Fruit fly (Drosophila melanogaster) whole organism, embryonic: ENCODE results near the gene Dlip2.

Experiments used
- Asciz ChIP-seq: fragments of 200-800 bp; sonication (Bioruptor generic); optimal IDR thresholded peaks from 2 replicates; lab custom pipeline; 2017; ENCODE audit warnings: missing biosample characterization, mild to moderate bottlenecking, missing genetic modification characterization, missing genetic modification reagents
- CG12769 ChIP-seq: fragments of 200-800 bp; sonication (Bioruptor generic); optimal IDR thresholded peaks from 2 replicates; lab custom pipeline; 2019; ENCODE audit warnings: missing biosample characterization, mild to moderate bottlenecking, missing genetic modification characterization, moderate library complexity
- CG13287 ChIP-seq: fragments of 200-800 bp; sonication (Bioruptor generic); IDR thresholded peaks from 2 replicates; pipeline ENCODE4 v1.3.6; 2022; ENCODE audit warnings: missing biosample characterization, missing genetic modification characterization; ENCODE audit not compliant: partially characterized antibody
- CG13894 ChIP-seq: fragments of 200-800 bp; sonication (Bioruptor generic); optimal IDR thresholded peaks from 3 replicates; lab custom pipeline; 2018; ENCODE audit warnings: missing biosample characterization, mild to moderate bottlenecking, missing genetic modification characterization, moderate library complexity
- CG14441 ChIP-seq: fragments of 200-800 bp; sonication (Bioruptor generic); IDR thresholded peaks from 2 replicates; pipeline ENCODE4 v1.3.6; 2022; ENCODE audit warnings: missing biosample characterization, missing genetic modification characterization
- CG14710 ChIP-seq: fragments of 200-800 bp; sonication (Bioruptor generic); optimal IDR thresholded peaks from 3 replicates; lab custom pipeline; 2019; ENCODE audit warnings: missing biosample characterization, mild to moderate bottlenecking, missing genetic modification characterization, moderate library complexity
- CG15269 ChIP-seq: fragments of 200-800 bp; sonication (Bioruptor generic); optimal IDR thresholded peaks from 2 replicates; lab custom pipeline; 2018; ENCODE audit warnings: missing biosample characterization, mild to moderate bottlenecking, missing genetic modification characterization, moderate library complexity
- CG1603 ChIP-seq: fragments of 200-800 bp; sonication (Bioruptor generic); optimal IDR thresholded peaks from 2 replicates; lab custom pipeline; 2019; ENCODE audit warnings: missing biosample characterization, mild to moderate bottlenecking, missing genetic modification characterization, moderate library complexity
- CG17361 ChIP-seq: fragments of 200-800 bp; sonication (Bioruptor generic); IDR thresholded peaks from 3 replicates; pipeline ENCODE4 v1.3.6; 2022; ENCODE audit warnings: missing biosample characterization, missing genetic modification characterization
- CG2199 ChIP-seq: fragments of 200-800 bp; sonication (Bioruptor generic); IDR thresholded peaks from 3 replicates; pipeline ENCODE4 v1.3.6; 2022; ENCODE audit warnings: missing biosample characterization, missing genetic modification characterization
- CG30431 ChIP-seq: fragments of 200-800 bp; sonication (Bioruptor generic); optimal IDR thresholded peaks from 2 replicates; lab custom pipeline; 2017; ENCODE audit warnings: missing biosample characterization, missing genetic modification characterization
- CG31441 ChIP-seq: fragments of 200-800 bp; sonication (Bioruptor generic); IDR thresholded peaks from 2 replicates; pipeline ENCODE4 v1.3.6; 2022; ENCODE audit warnings: missing biosample characterization, missing genetic modification characterization
- CG32532 ChIP-seq: fragments of 200-800 bp; sonication (Bioruptor generic); IDR thresholded peaks from 2 replicates; pipeline ENCODE4 v1.3.6; 2022; ENCODE audit warnings: missing biosample characterization, missing genetic modification characterization
- CG3726 ChIP-seq: fragments of 200-800 bp; sonication (Bioruptor generic); IDR thresholded peaks from 3 replicates; pipeline ENCODE4, ENCODE4 v1.3.6; 2022; ENCODE audit warnings: missing biosample characterization, missing genetic modification characterization
- CG3995 ChIP-seq: fragments of 200-800 bp; sonication (Bioruptor generic); optimal IDR thresholded peaks from 3 replicates; lab custom pipeline; 2016; ENCODE audit warnings: missing biosample characterization, missing genetic modification characterization
- CG6813 ChIP-seq: fragments of 200-800 bp; sonication (Bioruptor generic); optimal IDR thresholded peaks from 2 replicates; lab custom pipeline; 2017; ENCODE audit warnings: missing biosample characterization, missing genetic modification characterization, mild to moderate bottlenecking, moderate library complexity, missing genetic modification reagents
- Dfd ChIP-seq, 2 experiments: fragments of >200 bp; optimal IDR thresholded peaks; 2 replicates each; lab custom pipeline; 2017; ENCODE audit warnings: missing biosample characterization in 2 of 2, missing genetic modification characterization in 2 of 2
- Doc3 ChIP-seq: fragments of 200-800 bp; sonication (Bioruptor generic); IDR thresholded peaks from 3 replicates; pipeline ENCODE4 v1.3.6; 2022; ENCODE audit warnings: missing biosample characterization, missing genetic modification characterization; ENCODE audit not compliant: partially characterized antibody
- Dref ChIP-seq: fragments of 200-800 bp; sonication (Bioruptor generic); IDR thresholded peaks from 2 replicates; pipeline ENCODE4 v1.3.6; 2022; ENCODE audit warnings: missing biosample characterization, missing genetic modification characterization
- H2.0 ChIP-seq: fragments of 200-800 bp; sonication (Bioruptor generic); IDR thresholded peaks from 2 replicates; pipeline ENCODE4 v1.3.6; 2022; ENCODE audit warnings: missing biosample characterization, missing genetic modification characterization
- Med ChIP-seq: fragments of 200-800 bp; sonication (Bioruptor generic); peaks from one replicate; lab custom pipeline; 2016; ENCODE audit warnings: missing biosample characterization, missing genetic modification characterization, mild to moderate bottlenecking, inconsistent platforms, moderate library complexity
- Mrtf ChIP-seq: fragments of 200-800 bp; sonication (Bioruptor generic); IDR thresholded peaks from 3 replicates; pipeline ENCODE4 v1.3.6; 2022; ENCODE audit warnings: missing biosample characterization, missing genetic modification characterization
- NFAT ChIP-seq: fragments of 200-800 bp; sonication (Bioruptor generic); IDR thresholded peaks from 2 replicates; pipeline ENCODE4 v1.3.6; 2022; ENCODE audit warnings: missing biosample characterization, missing genetic modification characterization
- Nf-YB ChIP-seq: fragments of 200-800 bp; sonication (Bioruptor generic); optimal IDR thresholded peaks from 3 replicates; lab custom pipeline; 2019; ENCODE audit warnings: missing biosample characterization, mild to moderate bottlenecking, missing genetic modification characterization, moderate library complexity
- Opbp ChIP-seq: fragments of 200-800 bp; sonication (Bioruptor generic); IDR thresholded peaks from 3 replicates; pipeline ENCODE4 v1.3.6; 2022; ENCODE audit warnings: missing biosample characterization, missing genetic modification characterization; ENCODE audit not compliant: partially characterized antibody
- Vsx1 ChIP-seq: fragments of 200-800 bp; sonication (Bioruptor generic); optimal IDR thresholded peaks from 2 replicates; lab custom pipeline; 2017; ENCODE audit warnings: missing biosample characterization, mild to moderate bottlenecking, missing genetic modification characterization, missing genetic modification reagents
- ap ChIP-seq: fragments of 200-800 bp; sonication (Bioruptor generic); IDR thresholded peaks from 2 replicates; pipeline ENCODE4 v1.3.6; 2022; ENCODE audit warnings: missing biosample characterization, missing genetic modification characterization
- bbx ChIP-seq: fragments of 200-800 bp; sonication (Bioruptor generic); IDR thresholded peaks from 2 replicates; pipeline ENCODE4 v1.3.6; 2022; ENCODE audit warnings: missing biosample characterization, missing genetic modification characterization; ENCODE audit not compliant: partially characterized antibody
- bsh ChIP-seq, 2 experiments: fragments of 200-800 bp; sonication (Bioruptor generic); optimal IDR thresholded peaks; 2 replicates each; lab custom pipeline; 2017 to 2018; ENCODE audit warnings: mild to moderate bottlenecking in 2 of 2, missing biosample characterization in 2 of 2, missing genetic modification characterization in 2 of 2, moderate library complexity in 1 of 2
- chinmo ChIP-seq: fragments of 200-800 bp; sonication (Bioruptor generic); IDR thresholded peaks from 4 replicates; pipeline ENCODE4 v1.3.6; 2022; ENCODE audit warnings: missing biosample characterization, missing genetic modification characterization; ENCODE audit not compliant: partially characterized antibody
- crp ChIP-seq, 2 experiments: fragments of 200-800 bp; sonication (Bioruptor generic); optimal IDR thresholded peaks; 2 replicates in 1 of 2; 3 replicates in 1 of 2; lab custom pipeline; 2017; ENCODE audit warnings: missing biosample characterization in 2 of 2, missing genetic modification characterization in 2 of 2, mild to moderate bottlenecking in 1 of 2, moderate library complexity in 1 of 2
- dmrt99B ChIP-seq: fragments of 200-800 bp; sonication (Bioruptor generic); optimal IDR thresholded peaks from 2 replicates; lab custom pipeline; 2018; ENCODE audit warnings: missing biosample characterization, mild to moderate bottlenecking, missing genetic modification characterization, moderate library complexity
- ind ChIP-seq: fragments of 200-800 bp; sonication (Bioruptor generic); optimal IDR thresholded peaks from 3 replicates; lab custom pipeline; 2016; ENCODE audit warnings: missing biosample characterization, missing genetic modification characterization
- kni ChIP-seq: fragments of 200-800 bp; sonication (Bioruptor generic); optimal IDR thresholded peaks from 3 replicates; lab custom pipeline; 2017; ENCODE audit warnings: mild to moderate bottlenecking, missing biosample characterization, missing genetic modification reagents, missing genetic modification characterization
- pb ChIP-seq: fragments of 200-800 bp; sonication (Bioruptor generic); optimal IDR thresholded peaks from 3 replicates; lab custom pipeline; 2016; ENCODE audit warnings: missing biosample characterization, missing genetic modification characterization
- ro ChIP-seq: fragments of 200-800 bp; sonication (Bioruptor generic); IDR thresholded peaks from 2 replicates; pipeline ENCODE4 v1.3.6; 2022; ENCODE audit warnings: missing biosample characterization, missing genetic modification characterization
- row ChIP-seq: fragments of 200-800 bp; sonication (Bioruptor generic); IDR thresholded peaks from 3 replicates; pipeline ENCODE4 v1.3.6; 2022; ENCODE audit warnings: missing biosample characterization, missing genetic modification characterization
- sd ChIP-seq: fragments of 200-800 bp; sonication (Bioruptor generic); optimal IDR thresholded peaks from 3 replicates; lab custom pipeline; 2018; ENCODE audit warnings: missing biosample characterization, mild to moderate bottlenecking, missing genetic modification characterization, moderate library complexity
- slou ChIP-seq: fragments of 200-800 bp; sonication (Bioruptor generic); optimal IDR thresholded peaks from 3 replicates; lab custom pipeline; 2016; ENCODE audit warnings: missing biosample characterization, missing genetic modification characterization
- sqz ChIP-seq: fragments of 200-800 bp; sonication (Bioruptor generic); optimal IDR thresholded peaks from 3 replicates; lab custom pipeline; 2018; ENCODE audit warnings: missing biosample characterization, mild to moderate bottlenecking, missing genetic modification characterization
- stwl ChIP-seq: fragments of 200-800 bp; sonication (Bioruptor generic); optimal IDR thresholded peaks from 3 replicates; lab custom pipeline; 2018; ENCODE audit warnings: missing biosample characterization, mild to moderate bottlenecking, missing genetic modification characterization, moderate library complexity
- trem ChIP-seq: fragments of 200-800 bp; optimal IDR thresholded peaks from 3 replicates; lab custom pipeline; 2019; ENCODE audit warnings: missing biosample characterization, mild to moderate bottlenecking, missing genetic modification characterization, moderate library complexity

Dlip2 gene

DNA sequence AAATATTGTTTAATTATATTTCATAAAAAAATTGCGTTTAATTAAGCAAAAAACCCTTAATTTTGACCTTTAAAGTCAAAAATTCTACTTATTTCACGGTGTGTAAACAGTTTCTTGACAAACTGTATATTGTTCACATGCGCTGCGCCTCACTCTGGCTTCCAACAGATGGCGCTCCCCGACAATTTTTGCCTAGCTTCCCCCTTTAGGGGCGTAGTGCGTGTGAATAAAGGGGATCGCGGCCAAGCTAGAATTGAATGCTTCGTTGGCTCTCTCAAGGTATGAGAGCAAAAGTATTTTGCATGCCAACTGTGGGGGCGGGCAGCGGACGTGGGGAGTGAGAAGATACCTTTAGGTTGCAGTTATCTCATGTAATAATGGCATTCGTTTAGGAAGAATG lies 39.4 kb upstream of the Dlip2 start (continued):
- TF ChIP-seq ind = peak; percentile 1
- TF ChIP-seq CG2199 = peak; percentile 92
- TF ChIP-seq CG1603 (tag; lab: Kevin White, UChicago) = peak; percentile 29
- peak in 1 of 2 experiments; percentile 11 for TF ChIP-seq bsh (GFP tag; optimal IDR thresholded peaks at IDR 0.05; lab: Kevin White, UChicago)
- 0 out of 3 replicates have a peak, but pooled peaks have one; percentile 36 for TF ChIP-seq Mrtf
- peak; percentile 25; the same call in 1 of the 2 replicates for TF ChIP-seq CG32532 (GFP tag; lab: Robert Waterston, UW)
- TF ChIP-seq ap = 0 out of 2 replicates have a peak, but pooled peaks have one; percentile 4

DNA sequence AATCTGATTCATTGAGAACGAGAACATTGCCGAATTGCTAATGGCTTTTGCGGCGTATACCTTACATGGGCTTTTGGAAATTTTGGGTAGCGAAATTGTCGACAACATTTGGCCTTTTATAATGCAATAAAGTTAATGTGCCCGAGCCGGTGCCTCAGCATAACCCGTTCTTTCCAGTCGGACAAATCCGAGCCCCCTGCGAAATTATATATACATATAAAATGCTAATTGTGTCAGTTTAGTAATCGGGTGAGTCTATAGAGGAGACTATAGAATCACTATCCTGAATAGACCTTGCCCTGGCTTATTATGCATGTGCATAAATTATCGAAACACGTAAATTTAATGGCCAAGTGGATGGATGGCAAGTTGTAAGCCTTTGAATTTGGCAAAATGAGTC lies 32.9 kb upstream of the Dlip2 start:
- peak; percentile 95 for TF ChIP-seq CG13894
- 0 out of 4 replicates have a peak, but pooled peaks have one; percentile 17 for TF ChIP-seq chinmo (GFP tag; lab: Robert Waterston, UW)
- peak; percentile 36 for TF ChIP-seq CG12769 (tag; lab: Kevin White, UChicago)
- no peak for TF ChIP-seq CG30431
- TF ChIP-seq bbx (GFP tag; lab: Robert Waterston, UW) = no peak

DNA sequence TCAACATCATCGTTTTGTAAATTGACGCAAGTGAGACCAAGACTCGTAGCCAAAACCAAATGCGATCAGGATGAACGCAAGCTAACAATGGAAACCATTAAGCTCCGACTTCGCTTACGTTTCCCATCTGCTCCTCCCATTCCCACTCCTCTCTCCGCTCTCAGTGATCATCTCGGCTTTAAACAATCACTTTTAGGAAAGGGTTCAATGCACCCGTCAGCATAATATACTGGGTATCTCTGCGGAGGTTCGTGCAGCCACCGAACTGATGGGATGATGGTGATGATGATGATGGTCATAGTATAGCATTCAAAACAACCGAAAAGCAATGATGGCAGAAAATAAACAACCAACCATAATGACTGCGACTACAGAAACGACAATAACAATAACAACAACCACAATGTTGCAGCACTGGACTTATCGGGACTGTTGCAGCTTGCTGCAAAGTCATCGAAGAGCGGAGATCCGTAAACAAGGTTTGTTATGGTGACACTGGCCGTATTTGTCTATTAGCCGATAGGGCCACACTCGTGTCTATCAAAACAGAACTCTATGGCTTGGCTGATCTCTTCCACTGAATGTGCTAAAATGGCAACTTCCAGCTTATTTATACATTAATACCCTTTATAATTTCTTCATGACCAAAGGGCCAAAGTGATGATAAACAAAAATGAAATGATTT lies 31.7 kb upstream of the Dlip2 start:
- TF ChIP-seq stwl = peak; percentile 65
- peak; percentile 89 for TF ChIP-seq CG14710
- TF ChIP-seq crp (GFP tag; optimal IDR thresholded peaks at IDR 0.05; lab: Kevin White, UChicago) = no peak

dm6 chr3R:4667399-4668201 lies 22.1 kb upstream of the Dlip2 start:
- TF ChIP-seq Doc3 (no peak), H2.0 (no peak), CG14441 (GFP tag; lab: Robert Waterston, UW) (no peak), sqz (GFP tag; lab: Kevin White, UChicago) (no peak), slou (no peak), ro (GFP tag; lab: Robert Waterston, UW) (no peak), CG31441 (GFP tag; lab: Robert Waterston, UW) (0 out of 2 replicates have a peak, but pooled peaks have one; percentile 11), CG13287 (GFP tag; lab: Robert Waterston, UW) (no peak), trem (tag; lab: Kevin White, UChicago) (no peak), kni (GFP tag; lab: Kevin White, UChicago) (peak; percentile 50), Dref (no peak), CG3995 (GFP tag; lab: Kevin White, UChicago) (no peak), NFAT (GFP tag; lab: Robert Waterston, UW) (no peak), Opbp (GFP tag; lab: Robert Waterston, UW) (0 out of 3 replicates have a peak, but pooled peaks have one; percentile 19), CG3726 (GFP tag; lab: Robert Waterston, UW) (no peak), Asciz (GFP tag; lab: Kevin White, UChicago) (peak; percentile 23), pb (GFP tag; lab: Kevin White, UChicago) (no peak), dmrt99B (peak; percentile 0), crp (GFP tag; optimal IDR thresholded peaks at IDR 0.05; lab: Kevin White, UChicago) (no peak), Dfd (GFP tag; optimal IDR thresholded peaks at IDR 0.05; lab: Kevin White, UChicago) (no peak), CG1603 (tag; lab: Kevin White, UChicago) (no peak), CG6813 (GFP tag; lab: Kevin White, UChicago) (no peak), Vsx1 (GFP tag; lab: Kevin White, UChicago) (no peak), row (GFP tag; lab: Robert Waterston, UW) (no peak), Med (GFP tag; lab: Kevin White, UChicago) (peak; percentile 11), sd (tag; lab: Kevin White, UChicago) (peak; percentile 9), CG15269 (tag; lab: Kevin White, UChicago) (no peak), CG17361 (GFP tag; lab: Robert Waterston, UW) (0 out of 3 replicates have a peak, but pooled peaks have one; percentile 32), Nf-YB (no peak)
